Fruit fly (Drosophila melanogaster) whole organism, embryonic: ENCODE results near the gene Ero1L.

Experiments used
- B-H1 ChIP-seq: fragments of 200-800 bp; sonication (Bioruptor generic); IDR thresholded peaks from 3 replicates; pipeline ENCODE4 v1.3.6; 2022; ENCODE audit warnings: missing biosample characterization, missing genetic modification characterization
- BEAF-32 ChIP-seq: fragments of 200-800 bp; sonication (Bioruptor generic); optimal IDR thresholded peaks from 3 replicates; lab custom pipeline; 2017; ENCODE audit warnings: missing biosample characterization, missing genetic modification characterization, mild to moderate bottlenecking, moderate library complexity, missing genetic modification reagents
- Bteb2 ChIP-seq: fragments of 200-800 bp; sonication (Bioruptor generic); optimal IDR thresholded peaks from 2 replicates; lab custom pipeline; 2016; ENCODE audit warnings: missing biosample characterization, missing genetic modification characterization
- CG10462 ChIP-seq: fragments of 200-800 bp; sonication (Bioruptor generic); optimal IDR thresholded peaks from 2 replicates; lab custom pipeline; 2016; ENCODE audit warnings: missing biosample characterization, missing genetic modification characterization
- CG10543 ChIP-seq: fragments of 200-800 bp; sonication (Bioruptor generic); optimal IDR thresholded peaks from 3 replicates; lab custom pipeline; 2017; ENCODE audit warnings: missing biosample characterization, mild to moderate bottlenecking, missing genetic modification characterization, moderate library complexity
- CG11723 ChIP-seq: fragments of 200-800 bp; sonication (Bioruptor generic); optimal IDR thresholded peaks from 2 replicates; lab custom pipeline; 2017; ENCODE audit warnings: missing biosample characterization, mild to moderate bottlenecking, missing genetic modification characterization
- CG12219 ChIP-seq: fragments of 200-800 bp; sonication (Bioruptor generic); optimal IDR thresholded peaks from 3 replicates; lab custom pipeline; 2018; ENCODE audit warnings: missing biosample characterization, mild to moderate bottlenecking, missing genetic modification characterization
- CG12236 ChIP-seq: fragments of 200-800 bp; sonication (Bioruptor generic); optimal IDR thresholded peaks from 2 replicates; lab custom pipeline; 2016; ENCODE audit warnings: missing biosample characterization, missing genetic modification characterization
- CG12942 ChIP-seq: fragments of 200-800 bp; sonication (Bioruptor generic); optimal IDR thresholded peaks from 3 replicates; lab custom pipeline; 2016; ENCODE audit warnings: missing biosample characterization, missing genetic modification characterization
- CG1529 ChIP-seq: fragments of 200-800 bp; sonication (Bioruptor generic); optimal IDR thresholded peaks from 3 replicates; lab custom pipeline; 2018; ENCODE audit warnings: missing biosample characterization, missing genetic modification characterization
- CG17385 ChIP-seq: fragments of 200-800 bp; sonication (Bioruptor generic); optimal IDR thresholded peaks from 3 replicates; lab custom pipeline; 2018; ENCODE audit warnings: missing biosample characterization, mild to moderate bottlenecking, missing genetic modification characterization
- CG17568 ChIP-seq: fragments of 200-800 bp; sonication (Bioruptor generic); optimal IDR thresholded peaks from 2 replicates; lab custom pipeline; 2018; ENCODE audit warnings: missing biosample characterization, mild to moderate bottlenecking, missing genetic modification characterization, moderate library complexity
- CG3407 ChIP-seq: fragments of 200-800 bp; sonication (Bioruptor generic); optimal IDR thresholded peaks from 2 replicates; lab custom pipeline; 2018; ENCODE audit warnings: missing biosample characterization, mild to moderate bottlenecking, missing genetic modification characterization
- CG3995 ChIP-seq: fragments of 200-800 bp; sonication (Bioruptor generic); optimal IDR thresholded peaks from 3 replicates; lab custom pipeline; 2016; ENCODE audit warnings: missing biosample characterization, missing genetic modification characterization
- CG4404 ChIP-seq: fragments of 200-800 bp; sonication (Bioruptor generic); IDR thresholded peaks from 2 replicates; pipeline ENCODE4 v1.3.6; 2022; ENCODE audit warnings: missing biosample characterization, missing genetic modification characterization
- CG5953 ChIP-seq: fragments of 200-800 bp; sonication (Bioruptor generic); IDR thresholded peaks from 2 replicates; pipeline ENCODE4 v1.3.6; 2022; ENCODE audit warnings: missing biosample characterization, missing genetic modification characterization
- CG6813 ChIP-seq: fragments of 200-800 bp; sonication (Bioruptor generic); optimal IDR thresholded peaks from 2 replicates; lab custom pipeline; 2017; ENCODE audit warnings: missing biosample characterization, missing genetic modification characterization, mild to moderate bottlenecking, moderate library complexity, missing genetic modification reagents
- CG7357 ChIP-seq: fragments of 200-800 bp; sonication (Bioruptor generic); IDR thresholded peaks from 3 replicates; pipeline ENCODE4 v1.3.6; 2022; ENCODE audit warnings: missing biosample characterization, missing genetic modification characterization
- CG7786 ChIP-seq: fragments of 200-800 bp; sonication (Bioruptor generic); optimal IDR thresholded peaks from 2 replicates; lab custom pipeline; 2016; ENCODE audit warnings: missing biosample characterization, missing genetic modification characterization
- CG8281 ChIP-seq: fragments of 200-800 bp; sonication (Bioruptor generic); optimal IDR thresholded peaks from 2 replicates; lab custom pipeline; 2018; ENCODE audit warnings: missing biosample characterization, mild to moderate bottlenecking, missing genetic modification characterization, moderate library complexity
- CG8359 ChIP-seq: fragments of 200-800 bp; sonication (Bioruptor generic); optimal IDR thresholded peaks from 2 replicates; lab custom pipeline; 2017; ENCODE audit warnings: missing biosample characterization, mild to moderate bottlenecking, missing genetic modification characterization, borderline replicate concordance
- CG8478 ChIP-seq: fragments of >200 bp; optimal IDR thresholded peaks from 2 replicates; lab custom pipeline; 2018
- CTCF ChIP-seq: fragments of 200-800 bp; sonication (Bioruptor generic); optimal IDR thresholded peaks from 2 replicates; lab custom pipeline; 2017; ENCODE audit warnings: missing biosample characterization, mild to moderate bottlenecking, missing genetic modification characterization, moderate library complexity
- D ChIP-seq, 2 experiments: fragments of 200-800 bp in 1 of 2; fragments of >200 bp in 1 of 2; sonication (Bioruptor generic) in 1 of 2; optimal IDR thresholded peaks; 2 replicates in 1 of 2; 3 replicates in 1 of 2; lab custom pipeline; 2017; ENCODE audit warnings: mild to moderate bottlenecking in 1 of 2, missing biosample characterization in 1 of 2, missing genetic modification characterization in 1 of 2, missing genetic modification reagents in 1 of 2
- D19A ChIP-seq: fragments of 200-800 bp; optimal IDR thresholded peaks from 3 replicates; lab custom pipeline; 2019; ENCODE audit warnings: missing biosample characterization, mild to moderate bottlenecking, missing genetic modification characterization, moderate library complexity
- Drgx ChIP-seq: fragments of 200-800 bp; sonication (Bioruptor generic); IDR thresholded peaks from 2 replicates; pipeline ENCODE4 v1.3.6; 2022; ENCODE audit warnings: missing biosample characterization, missing genetic modification characterization
- Mad ChIP-seq: fragments of 200-800 bp; sonication (Bioruptor generic); optimal IDR thresholded peaks from 2 replicates; lab custom pipeline; 2016; ENCODE audit warnings: missing biosample characterization, missing genetic modification characterization
- Nf-YB ChIP-seq: fragments of 200-800 bp; sonication (Bioruptor generic); optimal IDR thresholded peaks from 3 replicates; lab custom pipeline; 2019; ENCODE audit warnings: missing biosample characterization, mild to moderate bottlenecking, missing genetic modification characterization, moderate library complexity
- Nf-YC ChIP-seq: fragments of 200-800 bp; optimal IDR thresholded peaks from 3 replicates; lab custom pipeline; 2019; ENCODE audit warnings: missing biosample characterization, mild to moderate bottlenecking, missing genetic modification characterization, moderate library complexity
- Oli ChIP-seq: fragments of 200-800 bp; sonication (Bioruptor generic); optimal IDR thresholded peaks from 2 replicates; lab custom pipeline; 2018; ENCODE audit warnings: missing biosample characterization, mild to moderate bottlenecking, missing genetic modification characterization, moderate library complexity
- Ptx1 ChIP-seq: fragments of 200-800 bp; sonication (Bioruptor generic); IDR thresholded peaks from 2 replicates; pipeline ENCODE4 v1.3.6; 2022; ENCODE audit warnings: missing biosample characterization, missing genetic modification characterization
- aop ChIP-seq: fragments of 200-800 bp; sonication (Bioruptor generic); IDR thresholded peaks from 2 replicates; pipeline ENCODE4 v1.3.6; 2022; ENCODE audit warnings: missing biosample characterization, missing genetic modification characterization
- ap ChIP-seq: fragments of 200-800 bp; sonication (Bioruptor generic); IDR thresholded peaks from 2 replicates; pipeline ENCODE4 v1.3.6; 2022; ENCODE audit warnings: missing biosample characterization, missing genetic modification characterization
- ara ChIP-seq: fragments of 200-800 bp; sonication (Bioruptor generic); IDR thresholded peaks from 2 replicates; pipeline ENCODE4 v1.3.6; 2022; ENCODE audit warnings: missing biosample characterization, missing genetic modification characterization
- bowl ChIP-seq: fragments of 200-800 bp; sonication (Bioruptor generic); IDR thresholded peaks from 2 replicates; pipeline ENCODE4 v1.3.6; 2022; ENCODE audit warnings: missing biosample characterization, missing genetic modification characterization
- chm ChIP-seq: fragments of 200-800 bp; sonication (Bioruptor generic); IDR thresholded peaks from 2 replicates; pipeline ENCODE4 v1.3.6; 2022; ENCODE audit warnings: missing biosample characterization, missing genetic modification characterization
- ci ChIP-seq: fragments of 200-800 bp; sonication (Bioruptor generic); IDR thresholded peaks from 3 replicates; pipeline ENCODE4 v1.3.6; 2022; ENCODE audit warnings: missing biosample characterization, missing genetic modification characterization
- disco-r ChIP-seq: fragments of 200-800 bp; sonication (Bioruptor generic); optimal IDR thresholded peaks from 2 replicates; lab custom pipeline; 2016; ENCODE audit warnings: missing biosample characterization, missing genetic modification characterization
- dysf ChIP-seq: fragments of 200-800 bp; sonication (Bioruptor generic); IDR thresholded peaks from 3 replicates; pipeline ENCODE4 v1.3.6; 2022; ENCODE audit warnings: missing biosample characterization, missing genetic modification characterization
- ewg ChIP-seq: fragments of 200-800 bp; sonication (Bioruptor generic); optimal IDR thresholded peaks from 3 replicates; lab custom pipeline; 2017; ENCODE audit warnings: mild to moderate bottlenecking, missing biosample characterization, missing genetic modification reagents, missing genetic modification characterization
- fd102C ChIP-seq: fragments of 200-800 bp; sonication (Bioruptor generic); optimal IDR thresholded peaks from 2 replicates; lab custom pipeline; 2018; ENCODE audit warnings: missing biosample characterization, mild to moderate bottlenecking, missing genetic modification characterization, moderate library complexity
- gem ChIP-seq: fragments of 200-800 bp; sonication (Bioruptor generic); optimal IDR thresholded peaks from 2 replicates; lab custom pipeline; 2019; ENCODE audit warnings: missing biosample characterization, mild to moderate bottlenecking, missing genetic modification characterization, moderate library complexity
- gro ChIP-seq: fragments of 200-800 bp; sonication (Bioruptor generic); optimal IDR thresholded peaks from 2 replicates; lab custom pipeline; 2016; ENCODE audit warnings: missing biosample characterization, missing genetic modification characterization
- gsb ChIP-seq: fragments of 200-800 bp; sonication (Bioruptor generic); IDR thresholded peaks from 2 replicates; pipeline ENCODE4 v1.3.6; 2022; ENCODE audit warnings: missing biosample characterization, missing genetic modification characterization
- insv ChIP-seq, 2 experiments: fragments of 200-800 bp; sonication (Bioruptor generic); optimal IDR thresholded peaks; 3 replicates each; lab custom pipeline; 2016 to 2018; ENCODE audit warnings: missing biosample characterization in 2 of 2, missing genetic modification characterization in 2 of 2
- jing ChIP-seq: fragments of 200-800 bp; sonication (Bioruptor generic); optimal IDR thresholded peaks from 2 replicates; lab custom pipeline; 2018; ENCODE audit warnings: missing biosample characterization, mild to moderate bottlenecking, missing genetic modification characterization
- lbe ChIP-seq: fragments of 200-800 bp; sonication (Bioruptor generic); optimal IDR thresholded peaks from 2 replicates; lab custom pipeline; 2016; ENCODE audit warnings: missing biosample characterization, mild to moderate bottlenecking, missing genetic modification characterization
- nau ChIP-seq: fragments of 200-800 bp; sonication (Bioruptor generic); optimal IDR thresholded peaks from 3 replicates; lab custom pipeline; 2017; ENCODE audit warnings: missing biosample characterization, mild to moderate bottlenecking, missing genetic modification characterization, missing genetic modification reagents
- pb ChIP-seq: fragments of 200-800 bp; sonication (Bioruptor generic); optimal IDR thresholded peaks from 3 replicates; lab custom pipeline; 2016; ENCODE audit warnings: missing biosample characterization, missing genetic modification characterization
- pita ChIP-seq: fragments of 200-800 bp; sonication (Bioruptor generic); optimal IDR thresholded peaks from 2 replicates; lab custom pipeline; 2017; ENCODE audit warnings: missing biosample characterization, mild to moderate bottlenecking, missing genetic modification characterization
- sc ChIP-seq, 3 experiments: fragments of >200 bp in 2 of 3; fragments of 200-800 bp in 1 of 3; sonication (Bioruptor generic) in 1 of 3; optimal IDR thresholded peaks; 2 replicates in 2 of 3; 3 replicates in 1 of 3; lab custom pipeline; 2017; ENCODE audit warnings: mild to moderate bottlenecking in 1 of 3, missing biosample characterization in 1 of 3, missing genetic modification characterization in 1 of 3, missing genetic modification reagents in 1 of 3
- slp2 ChIP-seq: fragments of 200-800 bp; sonication (Bioruptor generic); optimal IDR thresholded peaks from 2 replicates; lab custom pipeline; 2016; ENCODE audit warnings: missing biosample characterization, missing genetic modification characterization

Gene Ero1L

DNA sequence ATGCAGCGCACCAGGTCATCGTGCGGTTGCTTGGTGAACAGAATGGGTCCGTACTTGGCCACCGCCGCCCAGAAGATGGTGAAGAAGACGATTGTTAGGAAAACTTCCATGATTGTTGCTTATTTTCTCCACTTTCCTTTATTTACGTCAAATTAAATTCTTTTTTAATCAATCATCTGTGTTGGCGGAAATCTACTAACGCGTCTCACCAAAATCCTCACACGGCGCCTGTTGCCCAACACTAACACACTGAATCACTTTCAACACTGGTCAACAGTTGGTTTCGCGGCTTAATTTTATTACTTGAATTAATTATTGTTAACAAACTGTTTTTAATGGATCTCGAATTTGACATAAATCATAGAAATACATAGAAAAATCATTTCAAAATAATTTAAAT lies 16.5 kb downstream of the Ero1L start, which contains the start of gene VhaM9.7-c (continued):
- no peak for TF ChIP-seq CG8478 (lab: Kevin White, UChicago)
- TF ChIP-seq pita (GFP tag; lab: Kevin White, UChicago) = no peak
- TF ChIP-seq ara (GFP tag; lab: Robert Waterston, UW) = no peak
- TF ChIP-seq bowl (GFP tag; lab: Robert Waterston, UW) = no peak
- no peak for TF ChIP-seq jing (GFP tag; lab: Kevin White, UChicago)
- TF ChIP-seq BEAF-32 = peak; percentile 20
- TF ChIP-seq Nf-YB (GFP tag; lab: Kevin White, UChicago) = no peak
- TF ChIP-seq CG17568 = no peak
- TF ChIP-seq CG8359 (GFP tag; lab: Kevin White, UChicago) = no peak
- TF ChIP-seq slp2 (GFP tag; lab: Kevin White, UChicago) = no peak
- no peak for TF ChIP-seq D19A (tag; lab: Kevin White, UChicago)
- no peak for TF ChIP-seq aop (GFP tag; lab: Robert Waterston, UW)
- TF ChIP-seq CG12219 (GFP tag; lab: Kevin White, UChicago) = no peak
- no peak for TF ChIP-seq gsb
- no peak for TF ChIP-seq CG1529 (GFP tag; lab: Kevin White, UChicago)
- TF ChIP-seq CG12942 (GFP tag; lab: Kevin White, UChicago) = peak; percentile 2
- TF ChIP-seq D (optimal IDR thresholded peaks at IDR 0.05; lab: Kevin White, UChicago) = no peak
- TF ChIP-seq D (GFP tag; optimal IDR thresholded peaks at IDR 0.05; lab: Kevin White, UChicago) = no peak
- no peak for TF ChIP-seq Drgx (GFP tag; lab: Robert Waterston, UW)
- no peak for TF ChIP-seq disco-r (GFP tag; lab: Kevin White, UChicago)
- TF ChIP-seq CG8281 (tag; lab: Kevin White, UChicago) = no peak
- no peak for TF ChIP-seq CG7357 (GFP tag; lab: Robert Waterston, UW)
- TF ChIP-seq CG12236 (GFP tag; lab: Kevin White, UChicago) = no peak
- no peak for TF ChIP-seq CG10543 (GFP tag; lab: Kevin White, UChicago)
- no peak for TF ChIP-seq CG6813 (GFP tag; lab: Kevin White, UChicago)
- no peak for TF ChIP-seq CG3407 (GFP tag; lab: Kevin White, UChicago)
- no peak for TF ChIP-seq lbe (GFP tag; lab: Kevin White, UChicago)
- no peak for TF ChIP-seq B-H1
- no peak for TF ChIP-seq ap (GFP tag; lab: Robert Waterston, UW)
- TF ChIP-seq pb = no peak
- TF ChIP-seq Ptx1 (GFP tag; lab: Robert Waterston, UW) = no peak
- peak; percentile 38 for TF ChIP-seq Bteb2
- TF ChIP-seq CG11723 (GFP tag; lab: Kevin White, UChicago) = no peak
- TF ChIP-seq gro = peak; percentile 59
- no peak for TF ChIP-seq CG4404
- no peak for TF ChIP-seq CG5953 (GFP tag; lab: Robert Waterston, UW)
- TF ChIP-seq CG3995 (GFP tag; lab: Kevin White, UChicago) = no peak
- TF ChIP-seq chm (GFP tag; lab: Robert Waterston, UW) = no peak
- TF ChIP-seq CG7786 (GFP tag; lab: Kevin White, UChicago) = peak; percentile 45
- no peak for TF ChIP-seq insv (GFP tag; optimal IDR thresholded peaks at IDR 0.05; lab: Kevin White, UChicago)
- TF ChIP-seq Oli (tag; lab: Kevin White, UChicago) = no peak
- TF ChIP-seq ci (GFP tag; lab: Robert Waterston, UW) = no peak
- TF ChIP-seq CG10462 (GFP tag; lab: Kevin White, UChicago) = no peak
- no peak for TF ChIP-seq fd102C
- peak; percentile 7 for TF ChIP-seq ewg (GFP tag; lab: Kevin White, UChicago)
- no peak for TF ChIP-seq gem (tag; lab: Kevin White, UChicago)
- TF ChIP-seq Nf-YC (tag; lab: Kevin White, UChicago) = no peak
- TF ChIP-seq sc (optimal IDR thresholded peaks at IDR 0.05; lab: Kevin White, UChicago) = no peak
- no peak for TF ChIP-seq sc (GFP tag; optimal IDR thresholded peaks at IDR 0.05; lab: Kevin White, UChicago)
- TF ChIP-seq CTCF (GFP tag; lab: Kevin White, UChicago) = no peak
- TF ChIP-seq dysf (GFP tag; lab: Robert Waterston, UW) = no peak
- peak; percentile 56 for TF ChIP-seq CG17385 (GFP tag; lab: Kevin White, UChicago)
- no peak for TF ChIP-seq nau
- peak; percentile 11 for TF ChIP-seq Mad (GFP tag; lab: Kevin White, UChicago)
